Worm (Caenorhabditis elegans) whole organism, L2 larva: Measurements from ENCODE around the gene srt-74.

Experiments
- ama-1 ChIP-seq: fragments of 150-350 bp; optimal IDR thresholded peaks from 2 replicates; lab custom pipeline; 2018; ENCODE audit warnings: inconsistent platforms
- ceh-82 ChIP-seq: fragments of 150-350 bp; optimal IDR thresholded peaks from 2 replicates; lab custom pipeline; 2014; ENCODE audit warnings: missing biosample characterization, missing genetic modification characterization
- lin-11 ChIP-seq: fragments of 150-350 bp; sonication (generic microtip); optimal IDR thresholded peaks from 2 replicates; lab custom pipeline; 2014; ENCODE audit warnings: missing biosample characterization, missing genetic modification characterization, inconsistent platforms, mixed read lengths
- nhr-23 ChIP-seq: fragments of 150-350 bp; optimal IDR thresholded peaks from 2 replicates; lab custom pipeline; 2014; ENCODE audit warnings: missing biosample characterization, missing genetic modification reagents, missing genetic modification characterization
- unc-39 ChIP-seq: fragments of 150-350 bp; optimal IDR thresholded peaks from 2 replicates; lab custom pipeline; 2014; ENCODE audit warnings: missing biosample characterization, missing genetic modification characterization

DNA sequence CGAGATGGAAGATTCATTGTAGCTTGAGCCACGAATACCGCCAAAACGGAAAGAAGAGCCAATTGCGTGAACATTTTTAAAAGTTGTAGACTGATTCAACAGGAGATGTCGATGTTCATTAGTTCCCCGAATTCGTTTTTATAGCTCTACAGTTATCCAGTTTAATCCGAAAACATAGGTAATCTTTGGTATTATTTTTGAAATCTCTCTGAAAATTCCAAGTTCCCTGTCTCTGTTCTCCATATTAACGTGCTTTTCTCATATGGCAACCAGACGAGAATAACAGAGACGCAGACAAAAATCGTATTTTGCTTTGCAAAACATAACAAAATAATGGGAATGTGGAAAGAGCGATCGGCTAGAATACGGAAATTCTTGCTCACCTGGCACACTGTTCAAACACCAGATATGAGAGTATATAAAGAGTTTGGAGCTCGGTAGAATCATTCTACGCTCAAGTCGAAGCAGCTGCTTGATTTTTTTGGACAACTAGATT, 17.5 kb upstream of the srt-74 start, which contains the start of the genes spig-3 and F14D7.12:
- TF ChIP-seq nhr-23 (tag; lab: Kevin White, UChicago) (no peak), ceh-82 (tag; lab: Kevin White, UChicago) (no peak), unc-39 (no peak), ama-1 (lab: Kevin White, UChicago) (no peak), lin-11 (tag; lab: Kevin White, UChicago) (no peak)
